Worm (Caenorhabditis elegans): ENCODE data around the gene lin-46.

DNA sequence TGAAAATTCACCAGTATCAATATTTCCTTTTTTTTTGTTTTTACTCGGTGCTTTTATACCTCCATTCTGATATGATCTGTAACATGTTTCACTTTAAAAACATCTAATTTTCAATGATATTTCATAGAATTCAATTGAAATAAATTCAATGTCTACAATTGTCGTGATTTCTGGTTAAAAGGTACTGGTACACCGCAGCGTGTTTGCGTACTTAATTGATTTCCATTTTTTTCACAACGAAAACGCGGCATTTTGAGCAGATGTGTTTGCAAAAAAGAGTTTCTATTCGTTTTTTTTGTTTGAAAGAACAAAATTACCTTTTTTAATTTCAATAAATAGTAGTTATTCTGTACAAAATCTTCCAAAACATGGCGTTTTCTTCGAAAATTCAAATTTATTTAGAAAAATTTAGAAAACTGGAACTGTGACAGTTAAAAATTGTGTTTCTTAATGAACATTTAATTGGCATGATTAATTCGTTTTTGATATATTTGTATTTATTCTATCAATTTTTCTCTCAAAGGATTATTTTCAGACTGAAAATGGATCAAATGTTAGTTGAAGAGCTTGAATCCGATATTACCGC is 2.0 kb downstream of the lin-46 start, which contains the start of gene pnn-1:
- TF ChIP-seq unc-130 (tag; optimal IDR thresholded peaks at IDR 0.05), result no peak
- TF ChIP-seq efl-3 (GFP tag; optimal IDR thresholded peaks at IDR 0.05), result no peak
- no peak for TF ChIP-seq C04F5.9 (tag; optimal IDR thresholded peaks at IDR 0.05)
- no peak for TF ChIP-seq mdl-1 (tag; optimal IDR thresholded peaks at IDR 0.05)
- TF ChIP-seq nhr-12 (tag; optimal IDR thresholded peaks at IDR 0.05), result no peak
- TF ChIP-seq nhr-90 (tag; optimal IDR thresholded peaks at IDR 0.05; ENCODE audit: poor library complexity), result no peak
- no peak for TF ChIP-seq nhr-77 (tag; optimal IDR thresholded peaks at IDR 0.05)
- TF ChIP-seq mef-2 (tag; optimal IDR thresholded peaks at IDR 0.05), result no peak
- TF ChIP-seq ztf-11 (tag; optimal IDR thresholded peaks at IDR 0.05), result no peak
- no peak for TF ChIP-seq elt-3 (tag; optimal IDR thresholded peaks at IDR 0.05)
- TF ChIP-seq nhr-237 (tag; optimal IDR thresholded peaks at IDR 0.05), result no peak
